Worm (Caenorhabditis elegans) whole organism, L2 larva: Measurements from ENCODE around the gene cec-1.

Source experiments
- C34F6.9 ChIP-seq: fragments of 150-350 bp; optimal IDR thresholded peaks from 2 replicates; lab custom pipeline; 2014; ENCODE audit warnings: missing biosample characterization, missing genetic modification characterization
- F13H6.1 ChIP-seq: sonication (generic microtip); optimal IDR thresholded peaks from 2 replicates; lab custom pipeline; 2016; ENCODE audit warnings: missing genetic modification characterization, missing compliant biosample characterization
- Y55F3AM.14 ChIP-seq: fragments of 200-800 bp; sonication (Bioruptor generic); optimal IDR thresholded peaks from 2 replicates; lab custom pipeline; 2018; ENCODE audit warnings: mild to moderate bottlenecking, missing genetic modification characterization, missing compliant biosample characterization
- ZK546.5 ChIP-seq: sonication (generic microtip); optimal IDR thresholded peaks from 2 replicates; lab custom pipeline; 2017; ENCODE audit warnings: missing biosample characterization, missing genetic modification characterization
- alr-1 ChIP-seq: fragments of 150-350 bp; optimal IDR thresholded peaks from 2 replicates; lab custom pipeline; 2014; ENCODE audit warnings: missing biosample characterization, missing genetic modification characterization
- aly-2 ChIP-seq: fragments of 150-350 bp; optimal IDR thresholded peaks from 2 replicates; lab custom pipeline; 2014; ENCODE audit warnings: missing biosample characterization, missing genetic modification characterization
- blmp-1 ChIP-seq: sonication (generic microtip); optimal IDR thresholded peaks from 2 replicates; lab custom pipeline; 2017; ENCODE audit warnings: missing genetic modification characterization, mild to moderate bottlenecking, missing compliant biosample characterization, antibody characterized with exemption, moderate library complexity; ENCODE audit not compliant: insufficient read depth
- ceh-16 ChIP-seq: fragments of 150-350 bp; optimal IDR thresholded peaks from 2 replicates; lab custom pipeline; 2014; ENCODE audit warnings: missing biosample characterization, missing genetic modification characterization
- ceh-82 ChIP-seq: fragments of 150-350 bp; optimal IDR thresholded peaks from 2 replicates; lab custom pipeline; 2014; ENCODE audit warnings: missing biosample characterization, missing genetic modification characterization
- crh-2 ChIP-seq: sonication (generic microtip); optimal IDR thresholded peaks from 2 replicates; lab custom pipeline; 2017; ENCODE audit warnings: missing biosample characterization, missing genetic modification characterization
- dmd-4 ChIP-seq: sonication (generic microtip); optimal IDR thresholded peaks from 2 replicates; lab custom pipeline; 2017; ENCODE audit warnings: missing biosample characterization, missing genetic modification characterization
- elt-1 ChIP-seq: fragments of 150-350 bp; optimal IDR thresholded peaks from 2 replicates; lab custom pipeline; 2014; ENCODE audit warnings: missing biosample characterization, missing genetic modification characterization
- elt-3 ChIP-seq: sonication (generic microtip); optimal IDR thresholded peaks from 2 replicates; lab custom pipeline; 2017; ENCODE audit warnings: missing biosample characterization, missing genetic modification characterization
- fos-1 ChIP-seq: fragments of 150-350 bp; optimal IDR thresholded peaks from 2 replicates; lab custom pipeline; 2014; ENCODE audit warnings: missing biosample characterization, missing genetic modification characterization
- gmeb-1 ChIP-seq: fragments of 150-350 bp; optimal IDR thresholded peaks from 2 replicates; lab custom pipeline; 2014; ENCODE audit warnings: missing biosample characterization, missing genetic modification characterization
- lin-11 ChIP-seq: fragments of 150-350 bp; sonication (generic microtip); optimal IDR thresholded peaks from 2 replicates; lab custom pipeline; 2014; ENCODE audit warnings: missing biosample characterization, missing genetic modification characterization, inconsistent platforms, mixed read lengths
- lin-39 ChIP-seq: fragments of 150-350 bp; optimal IDR thresholded peaks from 2 replicates; lab custom pipeline; 2014; ENCODE audit warnings: missing biosample characterization, missing genetic modification reagents, missing genetic modification characterization
- lsy-2 ChIP-seq, 2 experiments: fragments of 150-350 bp in 1 of 2; sonication (generic microtip) in 1 of 2; optimal IDR thresholded peaks; 2 replicates each; lab custom pipeline; 2014 to 2017; ENCODE audit warnings: missing biosample characterization in 2 of 2, missing genetic modification characterization in 2 of 2
- mab-5 ChIP-seq: fragments of 150-350 bp; optimal IDR thresholded peaks from 2 replicates; lab custom pipeline; 2014; ENCODE audit warnings: missing biosample characterization, missing genetic modification characterization
- mbf-1 ChIP-seq: sonication (generic microtip); optimal IDR thresholded peaks from 2 replicates; lab custom pipeline; 2017; ENCODE audit warnings: missing biosample characterization, missing genetic modification characterization
- nhr-10 ChIP-seq: sonication (generic microtip); optimal IDR thresholded peaks from 2 replicates; lab custom pipeline; 2017; ENCODE audit warnings: missing biosample characterization, missing genetic modification characterization
- nhr-11 ChIP-seq: fragments of 150-350 bp; optimal IDR thresholded peaks from 2 replicates; lab custom pipeline; 2014; ENCODE audit warnings: missing biosample characterization, missing genetic modification characterization
- nhr-12 ChIP-seq: fragments of 150-350 bp; optimal IDR thresholded peaks from 2 replicates; lab custom pipeline; 2014; ENCODE audit warnings: missing biosample characterization, missing genetic modification characterization
- nhr-129 ChIP-seq: fragments of 150-350 bp; optimal IDR thresholded peaks from 2 replicates; lab custom pipeline; 2014; ENCODE audit warnings: missing biosample characterization, missing genetic modification characterization
- nhr-21 ChIP-seq: fragments of 150-350 bp; optimal IDR thresholded peaks from 2 replicates; lab custom pipeline; 2014; ENCODE audit warnings: missing biosample characterization, missing genetic modification characterization
- nhr-23 ChIP-seq: fragments of 150-350 bp; optimal IDR thresholded peaks from 2 replicates; lab custom pipeline; 2014; ENCODE audit warnings: missing biosample characterization, missing genetic modification reagents, missing genetic modification characterization
- nhr-237 ChIP-seq: fragments of 150-350 bp; optimal IDR thresholded peaks from 2 replicates; lab custom pipeline; 2014; ENCODE audit warnings: missing biosample characterization, missing genetic modification characterization
- nhr-25 ChIP-seq: fragments of 150-350 bp; sonication (generic microtip); optimal IDR thresholded peaks from 3 replicates; lab custom pipeline; 2014; ENCODE audit warnings: missing biosample characterization, missing genetic modification characterization
- nhr-6 ChIP-seq: fragments of 150-350 bp; optimal IDR thresholded peaks from 2 replicates; lab custom pipeline; 2014; ENCODE audit warnings: missing biosample characterization, missing genetic modification characterization
- nhr-77 ChIP-seq: fragments of 150-350 bp; optimal IDR thresholded peaks from 2 replicates; lab custom pipeline; 2014; ENCODE audit warnings: missing biosample characterization, missing genetic modification characterization
- sem-4 ChIP-seq: fragments of 150-350 bp; optimal IDR thresholded peaks from 2 replicates; lab custom pipeline; 2014; ENCODE audit warnings: missing biosample characterization, missing genetic modification reagents, missing genetic modification characterization
- skn-1 ChIP-seq: sonication (generic microtip); optimal IDR thresholded peaks from 2 replicates; lab custom pipeline; 2017; ENCODE audit warnings: missing biosample characterization, missing genetic modification characterization
- sma-3 ChIP-seq: sonication (generic microtip); optimal IDR thresholded peaks from 2 replicates; lab custom pipeline; 2016; ENCODE audit warnings: missing genetic modification reagents, missing genetic modification characterization, missing compliant biosample characterization
- sma-9 ChIP-seq, 2 experiments: fragments of 150-350 bp in 1 of 2; sonication (generic microtip) in 1 of 2; optimal IDR thresholded peaks; 2 replicates each; lab custom pipeline; 2014 to 2016; ENCODE audit warnings: missing genetic modification characterization in 2 of 2, mild to moderate bottlenecking in 1 of 2, missing biosample characterization in 1 of 2, missing compliant biosample characterization in 1 of 2, missing genetic modification reagents in 1 of 2, moderate library complexity in 1 of 2
- snpc-4 ChIP-seq: fragments of 150-350 bp; optimal IDR thresholded peaks from 2 replicates; lab custom pipeline; 2014; ENCODE audit warnings: missing biosample characterization, missing genetic modification characterization
- unc-39 ChIP-seq: fragments of 150-350 bp; optimal IDR thresholded peaks from 2 replicates; lab custom pipeline; 2014; ENCODE audit warnings: missing biosample characterization, missing genetic modification characterization
- unc-55 ChIP-seq: fragments of 150-350 bp; sonication (generic microtip); optimal IDR thresholded peaks from 3 replicates; lab custom pipeline; 2014; ENCODE audit warnings: missing biosample characterization, missing genetic modification reagents, missing genetic modification characterization
- unc-62 ChIP-seq: fragments of 150-350 bp; optimal IDR thresholded peaks from 2 replicates; lab custom pipeline; 2014; ENCODE audit warnings: missing biosample characterization, missing genetic modification reagents, missing genetic modification characterization
- zag-1 ChIP-seq: fragments of 150-350 bp; optimal IDR thresholded peaks from 2 replicates; lab custom pipeline; 2014; ENCODE audit warnings: missing biosample characterization, missing genetic modification characterization
- ztf-1 ChIP-seq: fragments of 200-800 bp; sonication (Bioruptor generic); conservative IDR thresholded peaks from 2 replicates; pipeline ENCODE4 v1.3.6; 2022; ENCODE audit warnings: missing genetic modification characterization, missing compliant biosample characterization
- ztf-11 ChIP-seq: sonication (generic microtip); optimal IDR thresholded peaks from 2 replicates; lab custom pipeline; 2017; ENCODE audit warnings: missing biosample characterization, missing genetic modification characterization
- ztf-4 ChIP-seq: fragments of 150-350 bp; optimal IDR thresholded peaks from 2 replicates; lab custom pipeline; 2014; ENCODE audit warnings: missing biosample characterization, missing genetic modification characterization

The cec-1 gene

DNA sequence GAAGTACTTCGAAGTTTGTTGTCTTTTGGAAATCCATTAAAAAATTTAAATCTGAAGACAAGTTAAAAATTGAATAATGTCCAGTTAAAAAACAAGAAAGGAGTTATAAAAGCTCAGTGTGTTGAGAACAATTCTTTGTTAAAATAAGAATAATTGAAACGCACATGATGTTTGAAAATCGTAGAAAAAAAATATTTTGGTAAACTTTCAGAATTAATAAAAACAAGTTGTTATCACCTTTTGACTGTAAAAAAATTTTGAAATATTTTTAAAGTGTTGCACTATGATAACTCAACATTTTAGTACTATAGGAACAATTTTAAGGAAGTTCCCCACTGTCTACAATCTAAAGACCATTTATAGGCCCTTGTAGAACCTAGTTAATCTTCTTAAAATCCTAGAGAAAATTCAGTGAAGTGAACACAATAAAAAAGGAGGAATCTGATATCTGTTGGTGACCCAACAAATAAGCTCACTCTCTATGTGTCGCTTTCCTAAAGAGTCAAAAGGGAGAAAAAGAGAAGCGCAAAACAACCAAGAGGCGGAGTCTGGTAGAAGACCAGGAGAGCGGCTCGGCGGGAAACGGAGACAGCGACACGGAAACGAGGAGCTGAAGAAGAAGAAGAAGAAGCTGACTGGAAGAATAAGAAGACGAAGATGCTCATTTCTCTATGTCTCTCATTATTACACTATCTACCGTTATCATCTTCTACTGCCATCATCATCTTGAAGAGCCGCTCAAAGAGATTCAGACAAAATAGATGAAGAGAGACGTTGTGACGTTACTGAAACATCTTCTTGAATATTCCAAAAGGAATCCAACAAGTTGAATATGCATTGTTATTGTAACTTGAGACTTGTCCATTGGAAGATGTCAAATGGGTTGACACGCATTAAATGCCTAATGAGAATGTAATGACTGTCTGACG lies 31.5 kb upstream of the cec-1 start, which contains the start of gene ZK353.10:
Gene ZK353.10 (minus strand): TSS at position 51 of the 929 bp plus-strand sequence.
- TF ChIP-seq C34F6.9, result peak; percentile 20
- TF ChIP-seq ztf-11 (tag; lab: Kevin White, UChicago), result no peak
- no peak for TF ChIP-seq nhr-77
- TF ChIP-seq nhr-237 (tag; lab: Kevin White, UChicago), result no peak
- TF ChIP-seq lin-11 (tag; lab: Kevin White, UChicago), result no peak
- peak in 1 of 2 experiments; percentile 45 for TF ChIP-seq lsy-2 (tag; optimal IDR thresholded peaks at IDR 0.05; lab: Kevin White, UChicago)
- TF ChIP-seq zag-1 (tag; lab: Kevin White, UChicago), result no peak
- TF ChIP-seq elt-1, result no peak
- no peak for TF ChIP-seq mbf-1 (tag; lab: Kevin White, UChicago)
- no peak for TF ChIP-seq sma-3 (GFP tag; lab: Kevin White, UChicago)
- no peak for TF ChIP-seq nhr-12 (tag; lab: Kevin White, UChicago)
- no peak for TF ChIP-seq unc-39 (tag; lab: Kevin White, UChicago)
- TF ChIP-seq ZK546.5 (tag; lab: Kevin White, UChicago), result no peak
- no peak for TF ChIP-seq skn-1 (tag; lab: Kevin White, UChicago)
- TF ChIP-seq gmeb-1 (tag; lab: Kevin White, UChicago), result no peak
- no peak for TF ChIP-seq ztf-1 (GFP tag; lab: Robert Waterston, UW)
- TF ChIP-seq nhr-21 (tag; lab: Kevin White, UChicago), result no peak
- TF ChIP-seq nhr-10 (tag; lab: Kevin White, UChicago), result no peak
- peak; percentile 73 for TF ChIP-seq unc-55
- no peak for TF ChIP-seq sem-4 (tag; lab: Kevin White, UChicago)
- TF ChIP-seq nhr-23 (tag; lab: Kevin White, UChicago), result no peak
- no peak for TF ChIP-seq fos-1
- TF ChIP-seq mab-5, result no peak

DNA sequence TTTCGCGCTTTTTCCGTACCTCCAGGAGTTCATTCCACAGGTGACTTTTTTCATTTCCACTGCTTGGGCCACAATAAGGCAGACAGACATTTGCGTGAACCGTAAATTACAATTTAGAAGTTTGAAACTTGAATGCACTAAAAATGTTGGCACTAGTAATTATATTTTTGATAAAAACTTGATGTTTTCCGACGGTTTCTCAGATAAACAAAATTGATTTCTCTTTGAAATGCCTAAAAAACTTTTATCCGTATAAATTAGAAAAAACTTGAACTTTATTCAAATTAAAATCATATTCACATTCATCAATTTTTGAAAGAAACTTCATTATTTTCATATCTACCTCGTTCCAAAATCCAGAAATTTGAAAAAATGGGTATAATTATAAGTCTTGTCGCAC lies 30.4 kb upstream of the cec-1 start, which contains the start of gene ZK353.3:
Gene ZK353.3 (plus strand): TSS at position 301 of the 400 bp plus-strand sequence.
- TF ChIP-seq F13H6.1 (tag; lab: Kevin White, UChicago), result no peak
- no peak for TF ChIP-seq ztf-11 (tag; lab: Kevin White, UChicago)
- no peak for TF ChIP-seq blmp-1
- no peak for TF ChIP-seq Y55F3AM.14
- TF ChIP-seq nhr-6 (tag; lab: Kevin White, UChicago), result no peak
- no peak for TF ChIP-seq nhr-12 (tag; lab: Kevin White, UChicago)

DNA sequence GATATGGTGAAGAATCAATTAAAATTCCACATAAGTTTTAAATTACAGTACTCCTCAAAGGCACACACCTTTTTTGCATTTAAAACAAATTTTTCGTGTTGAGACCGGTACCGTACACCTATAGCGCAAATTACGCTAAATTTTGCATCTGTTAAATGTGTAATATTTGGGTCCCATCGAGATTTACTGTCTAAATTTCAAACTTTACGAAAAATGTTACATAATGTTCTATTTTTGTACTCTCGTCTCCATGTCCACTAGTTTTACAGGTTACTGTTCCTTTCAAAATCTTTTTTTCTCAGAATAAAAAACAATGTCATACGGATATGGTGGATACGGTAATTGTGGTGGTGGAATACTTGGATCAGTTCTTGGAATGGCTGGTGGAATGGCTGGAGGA lies 27.7 kb upstream of the cec-1 start, which contains the start of gene ZK353.2:
Gene ZK353.2 (plus strand): TSS at position 301 of the 400 bp plus-strand sequence.
- TF ChIP-seq ztf-4 (tag; lab: Kevin White, UChicago) (no peak), skn-1 (tag; lab: Kevin White, UChicago) (no peak), nhr-129 (tag; lab: Kevin White, UChicago) (no peak), aly-2 (no peak), ztf-1 (GFP tag; lab: Robert Waterston, UW) (no peak), sem-4 (tag; lab: Kevin White, UChicago) (no peak), nhr-11 (no peak), nhr-77 (no peak), nhr-21 (tag; lab: Kevin White, UChicago) (no peak), unc-62 (GFP tag; lab: Kevin White, UChicago) (no peak), dmd-4 (no peak), elt-1 (no peak), elt-3 (tag; lab: Kevin White, UChicago) (no peak), lsy-2 (tag; optimal IDR thresholded peaks at IDR 0.05; lab: Kevin White, UChicago) (no peak), unc-55 (no peak), gmeb-1 (tag; lab: Kevin White, UChicago) (no peak), lin-11 (tag; lab: Kevin White, UChicago) (no peak)

DNA sequence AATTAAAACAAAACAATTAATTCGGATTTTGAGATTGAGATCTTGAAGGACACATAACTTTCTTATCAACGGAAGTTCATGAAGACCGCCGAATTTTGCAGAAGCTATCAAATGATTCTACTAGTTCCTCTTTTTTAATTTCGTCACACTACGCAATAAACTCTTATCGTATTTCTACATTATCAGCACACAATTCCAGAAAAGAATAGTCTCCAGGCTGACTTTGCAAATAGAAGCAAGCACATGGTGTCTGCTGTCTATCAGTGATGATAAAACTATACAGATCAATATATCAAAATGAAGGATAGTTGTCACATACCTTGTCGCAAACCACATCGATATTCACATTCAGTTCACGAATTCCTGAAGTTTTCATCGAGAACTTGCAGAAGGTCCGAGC lies 25.7 kb upstream of the cec-1 start:
- TF ChIP-seq C34F6.9, result no peak
- no peak for TF ChIP-seq lin-11 (tag; lab: Kevin White, UChicago)
- TF ChIP-seq alr-1 (tag; lab: Kevin White, UChicago), result no peak
- TF ChIP-seq Y55F3AM.14, result no peak
- no peak for TF ChIP-seq ztf-4 (tag; lab: Kevin White, UChicago)
- no peak for TF ChIP-seq unc-55
- no peak for TF ChIP-seq sma-3 (GFP tag; lab: Kevin White, UChicago)
- peak; percentile 90 for TF ChIP-seq fos-1
- TF ChIP-seq F13H6.1 (tag; lab: Kevin White, UChicago), result peak; percentile 28
- TF ChIP-seq gmeb-1 (tag; lab: Kevin White, UChicago), result peak; percentile 43
- TF ChIP-seq elt-1, result no peak
- no peak for TF ChIP-seq snpc-4 (tag; lab: Kevin White, UChicago)
- TF ChIP-seq ZK546.5 (tag; lab: Kevin White, UChicago), result no peak
- TF ChIP-seq nhr-21 (tag; lab: Kevin White, UChicago), result no peak
- TF ChIP-seq blmp-1, result no peak
- TF ChIP-seq nhr-129 (tag; lab: Kevin White, UChicago), result peak; percentile 87
- no peak for TF ChIP-seq zag-1 (tag; lab: Kevin White, UChicago)
- TF ChIP-seq ceh-82, result no peak
- no peak for TF ChIP-seq nhr-25 (tag; lab: Kevin White, UChicago)
- TF ChIP-seq sma-9 (GFP tag; optimal IDR thresholded peaks at IDR 0.05; lab: Kevin White, UChicago), result peak; percentile 94
- TF ChIP-seq sma-9 (tag; optimal IDR thresholded peaks at IDR 0.05; lab: Kevin White, UChicago), result no peak
- TF ChIP-seq crh-2 (tag; lab: Kevin White, UChicago), result peak; percentile 60
- no peak for TF ChIP-seq ztf-1 (GFP tag; lab: Robert Waterston, UW)
- TF ChIP-seq lin-39, result no peak
- no peak for TF ChIP-seq ceh-16 (tag; lab: Kevin White, UChicago)
- no peak for TF ChIP-seq mbf-1 (tag; lab: Kevin White, UChicago)
- TF ChIP-seq nhr-23 (tag; lab: Kevin White, UChicago), result no peak
